Fruit fly (Drosophila melanogaster) whole organism, embryonic: ENCODE results near the gene slmb.

Experiments used
- Adf1 ChIP-seq: fragments of 200-800 bp; sonication (Bioruptor generic); IDR thresholded peaks from 2 replicates; pipeline ENCODE4 v1.3.6; 2022; ENCODE audit warnings: missing biosample characterization, missing genetic modification characterization
- Atf-2 ChIP-seq: fragments of 200-800 bp; sonication (Bioruptor generic); optimal IDR thresholded peaks from 2 replicates; lab custom pipeline; 2016; ENCODE audit warnings: missing biosample characterization, missing genetic modification characterization
- CG11398 ChIP-seq: fragments of 200-800 bp; sonication (Bioruptor generic); optimal IDR thresholded peaks from 2 replicates; lab custom pipeline; 2016; ENCODE audit warnings: missing biosample characterization, missing genetic modification characterization
- CG11456 ChIP-seq: fragments of 200-800 bp; sonication (Bioruptor generic); IDR thresholded peaks from 3 replicates; pipeline ENCODE4 v1.3.6; 2022; ENCODE audit warnings: missing biosample characterization, missing genetic modification characterization
- CG12391 ChIP-seq: fragments of 200-800 bp; sonication (Bioruptor generic); optimal IDR thresholded peaks from 3 replicates; lab custom pipeline; 2018; ENCODE audit warnings: missing biosample characterization, mild to moderate bottlenecking, missing genetic modification characterization, moderate library complexity
- CG12659 ChIP-seq: fragments of 200-800 bp; sonication (Bioruptor generic); optimal IDR thresholded peaks from 3 replicates; lab custom pipeline; 2017; ENCODE audit warnings: mild to moderate bottlenecking, missing biosample characterization, missing genetic modification reagents, missing genetic modification characterization
- CG12744 ChIP-seq: fragments of 200-800 bp; sonication (Bioruptor generic); optimal IDR thresholded peaks from 2 replicates; lab custom pipeline; 2016; ENCODE audit warnings: missing biosample characterization, missing genetic modification characterization
- CG15514 ChIP-seq: fragments of 200-800 bp; sonication (Bioruptor generic); optimal IDR thresholded peaks from 3 replicates; lab custom pipeline; 2017; ENCODE audit warnings: missing biosample characterization, missing genetic modification characterization, mild to moderate bottlenecking, moderate library complexity, missing genetic modification reagents
- CG1647 ChIP-seq: fragments of 200-800 bp; sonication (Bioruptor generic); optimal IDR thresholded peaks from 3 replicates; lab custom pipeline; 2016; ENCODE audit warnings: missing biosample characterization, missing genetic modification characterization
- CG16813 ChIP-seq: fragments of 200-800 bp; sonication (Bioruptor generic); IDR thresholded peaks from 3 replicates; pipeline ENCODE4 v1.3.6; 2022; ENCODE audit warnings: missing biosample characterization, missing genetic modification characterization; ENCODE audit not compliant: partially characterized antibody
- CG17385 ChIP-seq: fragments of 200-800 bp; sonication (Bioruptor generic); optimal IDR thresholded peaks from 3 replicates; lab custom pipeline; 2018; ENCODE audit warnings: missing biosample characterization, mild to moderate bottlenecking, missing genetic modification characterization
- CG30403 ChIP-seq: fragments of 200-800 bp; sonication (Bioruptor generic); optimal IDR thresholded peaks from 3 replicates; lab custom pipeline; 2016; ENCODE audit warnings: missing biosample characterization, missing genetic modification characterization
- CG31224 ChIP-seq: fragments of 200-800 bp; sonication (Bioruptor generic); IDR thresholded peaks from 2 replicates; pipeline ENCODE4 v1.3.6; 2022; ENCODE audit warnings: missing biosample characterization, missing genetic modification characterization
- CG3281 ChIP-seq: fragments of 200-800 bp; sonication (Bioruptor generic); optimal IDR thresholded peaks from 3 replicates; lab custom pipeline; 2017; ENCODE audit warnings: missing biosample characterization, mild to moderate bottlenecking, missing genetic modification characterization
- CG3726 ChIP-seq: fragments of 200-800 bp; sonication (Bioruptor generic); IDR thresholded peaks from 3 replicates; pipeline ENCODE4, ENCODE4 v1.3.6; 2022; ENCODE audit warnings: missing biosample characterization, missing genetic modification characterization
- CG4282 ChIP-seq: fragments of 200-800 bp; sonication (Bioruptor generic); optimal IDR thresholded peaks from 2 replicates; lab custom pipeline; 2016; ENCODE audit warnings: missing biosample characterization, missing genetic modification characterization
- CG6654 ChIP-seq: fragments of 200-800 bp; sonication (Bioruptor generic); optimal IDR thresholded peaks from 2 replicates; lab custom pipeline; 2017; ENCODE audit warnings: missing biosample characterization, mild to moderate bottlenecking, missing genetic modification characterization
- CG7786 ChIP-seq: fragments of 200-800 bp; sonication (Bioruptor generic); optimal IDR thresholded peaks from 2 replicates; lab custom pipeline; 2016; ENCODE audit warnings: missing biosample characterization, missing genetic modification characterization
- CG8290 ChIP-seq, 3 experiments: fragments of 200-800 bp; sonication (Bioruptor generic); optimal IDR thresholded peaks; 2 replicates each; lab custom pipeline; 2016 to 2019; ENCODE audit warnings: missing biosample characterization in 3 of 3, missing genetic modification characterization in 3 of 3, mild to moderate bottlenecking in 2 of 3, moderate library complexity in 1 of 3
- CG9215 ChIP-seq: fragments of 200-800 bp; sonication (Bioruptor generic); IDR thresholded peaks from 2 replicates; pipeline ENCODE4 v1.3.6; 2022; ENCODE audit warnings: missing biosample characterization, missing genetic modification characterization
- Chrac-16 ChIP-seq: fragments of 200-800 bp; sonication (Bioruptor generic); optimal IDR thresholded peaks from 3 replicates; lab custom pipeline; 2016; ENCODE audit warnings: missing biosample characterization, missing genetic modification characterization
- D19A ChIP-seq: fragments of 200-800 bp; optimal IDR thresholded peaks from 3 replicates; lab custom pipeline; 2019; ENCODE audit warnings: missing biosample characterization, mild to moderate bottlenecking, missing genetic modification characterization, moderate library complexity
- E2f2 ChIP-seq: fragments of 200-800 bp; sonication (Bioruptor generic); IDR thresholded peaks from 2 replicates; pipeline ENCODE4 v1.3.6; 2022; ENCODE audit warnings: missing biosample characterization, missing genetic modification characterization
- H2.0 ChIP-seq: fragments of 200-800 bp; sonication (Bioruptor generic); IDR thresholded peaks from 2 replicates; pipeline ENCODE4 v1.3.6; 2022; ENCODE audit warnings: missing biosample characterization, missing genetic modification characterization
- HLH3B ChIP-seq: fragments of 200-800 bp; sonication (Bioruptor generic); IDR thresholded peaks from 2 replicates; pipeline ENCODE4 v1.3.6; 2022; ENCODE audit warnings: missing biosample characterization, missing genetic modification characterization
- Hey ChIP-seq: fragments of 200-800 bp; sonication (Bioruptor generic); optimal IDR thresholded peaks from 3 replicates; lab custom pipeline; 2018; ENCODE audit warnings: missing biosample characterization, mild to moderate bottlenecking, missing genetic modification characterization
- HmgZ ChIP-seq: fragments of 200-800 bp; sonication (Bioruptor generic); optimal IDR thresholded peaks from 2 replicates; lab custom pipeline; 2018; ENCODE audit warnings: missing biosample characterization, mild to moderate bottlenecking, missing genetic modification characterization
- Hmr ChIP-seq: fragments of 200-800 bp; sonication (Bioruptor generic); optimal IDR thresholded peaks from 3 replicates; lab custom pipeline; 2017; ENCODE audit warnings: mild to moderate bottlenecking, missing biosample characterization, missing genetic modification reagents, missing genetic modification characterization
- Hr51 ChIP-seq, 2 experiments: fragments of 200-800 bp; sonication (Bioruptor generic); optimal IDR thresholded peaks; 2 replicates in 1 of 2; 3 replicates in 1 of 2; lab custom pipeline; 2016 to 2018; ENCODE audit warnings: missing biosample characterization in 2 of 2, missing genetic modification characterization in 2 of 2, mild to moderate bottlenecking in 1 of 2, moderate library complexity in 1 of 2
- MBD-R2 ChIP-seq: fragments of 200-800 bp; sonication (Bioruptor generic); IDR thresholded peaks from 2 replicates; pipeline ENCODE4 v1.3.6; 2022; ENCODE audit warnings: missing biosample characterization, missing genetic modification characterization
- Sox102F ChIP-seq: fragments of 200-800 bp; sonication (Bioruptor generic); optimal IDR thresholded peaks from 2 replicates; lab custom pipeline; 2018; ENCODE audit warnings: missing biosample characterization, mild to moderate bottlenecking, missing genetic modification characterization, moderate library complexity
- Sry-δ ChIP-seq: fragments of 200-800 bp; sonication (Bioruptor generic); optimal IDR thresholded peaks from 2 replicates; lab custom pipeline; 2016; ENCODE audit warnings: missing biosample characterization, missing genetic modification characterization
- bab2 ChIP-seq: fragments of 200-800 bp; sonication (Bioruptor generic); optimal IDR thresholded peaks from 2 replicates; lab custom pipeline; 2016; ENCODE audit warnings: missing biosample characterization, missing genetic modification characterization
- bsh ChIP-seq, 2 experiments: fragments of 200-800 bp; sonication (Bioruptor generic); optimal IDR thresholded peaks; 2 replicates each; lab custom pipeline; 2017 to 2018; ENCODE audit warnings: mild to moderate bottlenecking in 2 of 2, missing biosample characterization in 2 of 2, missing genetic modification characterization in 2 of 2, moderate library complexity in 1 of 2
- btn ChIP-seq: fragments of 200-800 bp; sonication (Bioruptor generic); optimal IDR thresholded peaks from 2 replicates; lab custom pipeline; 2016; ENCODE audit warnings: missing biosample characterization, missing genetic modification characterization
- ci ChIP-seq: fragments of 200-800 bp; sonication (Bioruptor generic); IDR thresholded peaks from 3 replicates; pipeline ENCODE4 v1.3.6; 2022; ENCODE audit warnings: missing biosample characterization, missing genetic modification characterization
- fu2 ChIP-seq: fragments of 200-800 bp; sonication (Bioruptor generic); optimal IDR thresholded peaks from 2 replicates; lab custom pipeline; 2016; ENCODE audit warnings: missing biosample characterization, missing genetic modification characterization
- ken ChIP-seq: fragments of 200-800 bp; sonication (Bioruptor generic); IDR thresholded peaks from 3 replicates; pipeline ENCODE4 v1.3.6; 2022; ENCODE audit warnings: missing biosample characterization, missing genetic modification characterization
- kni ChIP-seq: fragments of 200-800 bp; sonication (Bioruptor generic); optimal IDR thresholded peaks from 3 replicates; lab custom pipeline; 2017; ENCODE audit warnings: mild to moderate bottlenecking, missing biosample characterization, missing genetic modification reagents, missing genetic modification characterization
- pb ChIP-seq: fragments of 200-800 bp; sonication (Bioruptor generic); optimal IDR thresholded peaks from 3 replicates; lab custom pipeline; 2016; ENCODE audit warnings: missing biosample characterization, missing genetic modification characterization
- peb ChIP-seq: fragments of 200-800 bp; sonication (Bioruptor generic); IDR thresholded peaks from 2 replicates; pipeline ENCODE4 v1.3.6; 2022; ENCODE audit warnings: missing biosample characterization, missing genetic modification characterization
- pho ChIP-seq: fragments of 200-800 bp; sonication (Bioruptor generic); optimal IDR thresholded peaks from 2 replicates; lab custom pipeline; 2016; ENCODE audit warnings: missing biosample characterization, missing genetic modification characterization
- row ChIP-seq: fragments of 200-800 bp; sonication (Bioruptor generic); IDR thresholded peaks from 3 replicates; pipeline ENCODE4 v1.3.6; 2022; ENCODE audit warnings: missing biosample characterization, missing genetic modification characterization
- scrt ChIP-seq: fragments of 200-800 bp; sonication (Bioruptor generic); optimal IDR thresholded peaks from 2 replicates; lab custom pipeline; 2018; ENCODE audit warnings: missing biosample characterization, mild to moderate bottlenecking, missing genetic modification characterization, moderate library complexity
- shn ChIP-seq: fragments of 200-800 bp; sonication (Bioruptor generic); optimal IDR thresholded peaks from 3 replicates; lab custom pipeline; 2016; ENCODE audit warnings: missing biosample characterization, missing genetic modification characterization
- sob ChIP-seq: fragments of 200-800 bp; sonication (Bioruptor generic); IDR thresholded peaks from 2 replicates; pipeline ENCODE4 v1.3.6; 2022; ENCODE audit warnings: missing biosample characterization, missing genetic modification characterization
- sqz ChIP-seq: fragments of 200-800 bp; sonication (Bioruptor generic); optimal IDR thresholded peaks from 3 replicates; lab custom pipeline; 2018; ENCODE audit warnings: missing biosample characterization, mild to moderate bottlenecking, missing genetic modification characterization
- wor ChIP-seq: fragments of 200-800 bp; sonication (Bioruptor generic); IDR thresholded peaks from 2 replicates; pipeline ENCODE4 v1.3.6; 2022; ENCODE audit warnings: missing biosample characterization, missing genetic modification characterization
- zfh1 ChIP-seq: fragments of 200-800 bp; sonication (Bioruptor generic); IDR thresholded peaks from 3 replicates; pipeline ENCODE4 v1.3.6; 2022; ENCODE audit warnings: missing biosample characterization, missing genetic modification characterization

slmb gene

DNA sequence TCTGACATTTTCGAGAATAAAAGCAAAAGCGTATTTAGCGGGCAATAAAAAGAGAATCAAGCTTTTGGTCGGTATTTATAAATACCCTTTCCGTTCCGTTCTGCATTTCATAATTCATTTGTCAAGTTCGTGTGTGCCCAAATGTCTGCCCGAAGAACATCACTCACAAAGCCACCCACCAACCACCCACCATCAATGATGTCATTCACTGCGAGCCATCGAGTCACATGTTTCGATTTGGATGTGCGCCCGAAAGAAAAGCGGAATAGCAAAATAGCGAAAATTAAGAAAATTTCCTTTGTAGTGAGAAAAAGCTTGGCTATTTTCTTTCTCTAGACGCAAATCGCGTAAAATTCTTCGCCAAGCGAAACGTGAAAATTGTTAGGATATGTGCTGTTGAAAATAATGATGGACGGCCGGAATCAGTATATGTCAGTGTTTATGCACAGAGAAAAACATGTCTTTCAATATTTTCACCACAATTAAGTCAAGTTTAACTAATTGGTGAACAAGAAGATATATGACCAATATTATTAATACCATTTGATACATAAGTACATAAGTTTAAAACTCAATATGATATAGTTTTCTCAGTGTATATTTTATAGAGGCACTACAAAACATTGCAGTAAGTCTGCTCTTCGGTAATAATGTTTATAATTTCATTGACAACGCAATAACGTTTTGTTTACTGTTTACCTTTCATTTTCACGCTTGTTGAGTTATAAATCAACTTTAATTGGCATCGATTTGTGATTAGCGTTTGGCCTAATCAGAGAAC is 24.0 kb upstream of the slmb start (continued):
- TF ChIP-seq bab2 (GFP tag; lab: Kevin White, UChicago) = peak; percentile 68
- TF ChIP-seq bsh (GFP tag; optimal IDR thresholded peaks at IDR 0.05; lab: Kevin White, UChicago) = peak in 1 of 2 experiments; percentile 56
- TF ChIP-seq pb (GFP tag; lab: Kevin White, UChicago) = no peak
- no peak for TF ChIP-seq zfh1 (GFP tag; lab: Robert Waterston, UW)
- TF ChIP-seq CG30403 (GFP tag; lab: Kevin White, UChicago) = peak; percentile 62
- peak; percentile 31 for TF ChIP-seq HmgZ
- TF ChIP-seq CG12744 (GFP tag; lab: Kevin White, UChicago) = no peak
- no peak for TF ChIP-seq CG8290 (GFP tag; optimal IDR thresholded peaks at IDR 0.05; lab: Kevin White, UChicago)
- TF ChIP-seq CG8290 (tag; optimal IDR thresholded peaks at IDR 0.05; lab: Kevin White, UChicago) = peak in 1 of 2 experiments; percentile 77
- peak in 1 of 2 experiments; percentile 80 for TF ChIP-seq Hr51 (GFP tag; optimal IDR thresholded peaks at IDR 0.05; lab: Kevin White, UChicago)
- TF ChIP-seq ken = no peak
- peak; percentile 76 for TF ChIP-seq Sox102F
- no peak for TF ChIP-seq CG1647
- TF ChIP-seq HLH3B = no peak
- no peak for TF ChIP-seq CG4282 (GFP tag; lab: Kevin White, UChicago)
- TF ChIP-seq kni = no peak
- TF ChIP-seq CG3281 (GFP tag; lab: Kevin White, UChicago) = peak; percentile 73
- TF ChIP-seq scrt = peak; percentile 22
- TF ChIP-seq sqz (GFP tag; lab: Kevin White, UChicago) = no peak
- peak; percentile 60 for TF ChIP-seq CG17385 (GFP tag; lab: Kevin White, UChicago)
- peak; percentile 39; the same call in 1 of the 2 replicates for TF ChIP-seq MBD-R2 (GFP tag; lab: Robert Waterston, UW)
- TF ChIP-seq CG7786 (GFP tag; lab: Kevin White, UChicago) = peak; percentile 32
- TF ChIP-seq wor = no peak
- no peak for TF ChIP-seq Sry-δ (GFP tag; lab: Kevin White, UChicago)
- no peak for TF ChIP-seq CG16813 (GFP tag; lab: Robert Waterston, UW)
- TF ChIP-seq CG3726 (GFP tag; lab: Robert Waterston, UW) = no peak
- TF ChIP-seq H2.0 (GFP tag; lab: Robert Waterston, UW) = peak; percentile 52; the same call in 1 of the 2 replicates
- TF ChIP-seq CG12659 = peak; percentile 55
- peak; percentile 35; the same call in 1 of the 2 replicates for TF ChIP-seq E2f2 (GFP tag; lab: Robert Waterston, UW)
- no peak for TF ChIP-seq CG6654 (GFP tag; lab: Kevin White, UChicago)
- no peak for TF ChIP-seq CG11398 (GFP tag; lab: Kevin White, UChicago)
- TF ChIP-seq CG11456 = no peak
- TF ChIP-seq peb (GFP tag; lab: Robert Waterston, UW) = no peak
- TF ChIP-seq fu2 = no peak
- TF ChIP-seq D19A (tag; lab: Kevin White, UChicago) = peak; percentile 6
- TF ChIP-seq Chrac-16 (GFP tag; lab: Kevin White, UChicago) = peak; percentile 54
- TF ChIP-seq CG15514 = peak; percentile 46
- TF ChIP-seq pho = peak; percentile 62
- no peak for TF ChIP-seq shn
- no peak for TF ChIP-seq Atf-2 (GFP tag; lab: Kevin White, UChicago)
- TF ChIP-seq btn = no peak
- peak; percentile 52 for TF ChIP-seq CG31224 (GFP tag; lab: Robert Waterston, UW)
- no peak for TF ChIP-seq Hey
- TF ChIP-seq row = peak; percentile 76
- peak; percentile 56; the same call in 1 of the 3 replicates for TF ChIP-seq ci (GFP tag; lab: Robert Waterston, UW)
- peak; percentile 58 for TF ChIP-seq CG12391 (tag; lab: Kevin White, UChicago)
- no peak for TF ChIP-seq CG9215
- peak; percentile 69 for TF ChIP-seq Hmr (GFP tag; lab: Kevin White, UChicago)
- peak; percentile 71 for TF ChIP-seq sob (GFP tag; lab: Robert Waterston, UW)
- TF ChIP-seq Adf1 (GFP tag; lab: Robert Waterston, UW) = no peak
